Fruit fly (Drosophila melanogaster): Measurements from ENCODE around the gene bru1.

DNA sequence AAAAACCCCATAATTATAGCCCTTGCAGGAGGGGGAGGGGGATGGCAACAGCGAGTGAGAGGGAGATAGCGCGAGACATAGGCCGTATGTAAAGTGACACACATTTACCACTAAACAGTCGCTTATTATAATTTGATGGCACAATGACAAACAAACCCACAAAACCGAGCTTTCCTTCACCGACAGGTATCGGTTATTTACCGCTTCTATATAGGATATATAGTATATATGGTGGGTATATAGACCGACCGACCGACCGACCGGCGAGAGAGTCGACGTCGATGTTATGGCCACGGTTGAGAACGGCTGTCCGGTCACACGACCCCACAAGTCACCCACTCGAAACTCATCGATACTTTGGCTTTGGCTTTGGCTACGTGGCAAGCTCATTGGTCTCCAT, 172.2 kb downstream of the bru1 start:
- TF ChIP-seq insv (optimal IDR thresholded peaks at IDR 0.05) (no peak), ttk (optimal IDR thresholded peaks at IDR 0.05) (no peak), psq (optimal IDR thresholded peaks at IDR 0.05) (no peak), Myc (optimal IDR thresholded peaks at IDR 0.05) (no peak)

All from Kc167 (cell line).